Worm (Caenorhabditis elegans) whole organism, early embryonic: ENCODE results near the gene inx-2.

Experiments
- B0310.2 ChIP-seq: sonication (generic microtip); optimal IDR thresholded peaks from 2 replicates; lab custom pipeline; 2016; ENCODE audit warnings: mild to moderate bottlenecking, missing genetic modification characterization, missing compliant biosample characterization
- F13C5.2 ChIP-seq: sonication (generic microtip); optimal IDR thresholded peaks from 2 replicates; lab custom pipeline; 2017; ENCODE audit warnings: mild to moderate bottlenecking, missing genetic modification characterization, inconsistent platforms, missing compliant biosample characterization
- aly-1 ChIP-seq: sonication (generic microtip); optimal IDR thresholded peaks from 2 replicates; lab custom pipeline; 2016; ENCODE audit warnings: missing genetic modification characterization, missing compliant biosample characterization
- ama-1 ChIP-seq: fragments of 150-350 bp; optimal IDR thresholded peaks from 2 replicates; lab custom pipeline; 2014
- ceh-13 ChIP-seq: fragments of 200-800 bp; sonication (Bioruptor generic); optimal IDR thresholded peaks from 2 replicates; lab custom pipeline; 2018; ENCODE audit warnings: mild to moderate bottlenecking, missing genetic modification characterization, missing compliant biosample characterization
- ceh-36 ChIP-seq: sonication (generic microtip); optimal IDR thresholded peaks from 2 replicates; lab custom pipeline; 2016; ENCODE audit warnings: missing genetic modification characterization, inconsistent platforms, missing compliant biosample characterization
- ets-7 ChIP-seq: sonication (generic microtip); optimal IDR thresholded peaks from 2 replicates; lab custom pipeline; 2016; ENCODE audit warnings: missing genotype, missing genetic modification characterization, missing compliant biosample characterization
- flt-1 ChIP-seq: fragments of 200-800 bp; sonication (Bioruptor generic); IDR thresholded peaks from 2 replicates; pipeline ENCODE4 v1.3.6; 2022; ENCODE audit warnings: missing genetic modification characterization, missing compliant biosample characterization
- hmbx-1 ChIP-seq: sonication (generic microtip); optimal IDR thresholded peaks from 2 replicates; lab custom pipeline; 2016; ENCODE audit warnings: mild to moderate bottlenecking, missing genetic modification characterization, missing compliant biosample characterization
- hmg-4 ChIP-seq: fragments of 200-800 bp; sonication (Bioruptor generic); optimal IDR thresholded peaks from 2 replicates; lab custom pipeline; 2018; ENCODE audit warnings: mild to moderate bottlenecking, missing genetic modification characterization, missing compliant biosample characterization
- hnd-1 ChIP-seq: sonication (generic microtip); optimal IDR thresholded peaks from 2 replicates; lab custom pipeline; 2016; ENCODE audit warnings: missing genetic modification characterization, missing compliant biosample characterization
- pes-1 ChIP-seq: fragments of 200-800 bp; sonication (Bioruptor generic); IDR thresholded peaks from 2 replicates; pipeline ENCODE4 v1.3.6; 2022; ENCODE audit warnings: missing genetic modification reagents, missing genetic modification characterization, missing compliant biosample characterization
- scrt-1 ChIP-seq: fragments of 200-800 bp; sonication (Bioruptor generic); IDR thresholded peaks from 2 replicates; pipeline ENCODE4 v1.3.6; 2022; ENCODE audit warnings: missing genetic modification characterization, missing compliant biosample characterization
- sea-1 ChIP-seq: fragments of 200-800 bp; sonication (Bioruptor generic); conservative IDR thresholded peaks from 2 replicates; pipeline ENCODE4 v1.3.6; 2022; ENCODE audit warnings: missing genetic modification characterization, missing compliant biosample characterization
- tbx-11 ChIP-seq: fragments of 200-800 bp; sonication (Bioruptor generic); IDR thresholded peaks from 2 replicates; pipeline ENCODE4 v1.3.6; 2022; ENCODE audit warnings: missing genetic modification characterization, missing compliant biosample characterization
- tbx-37 ChIP-seq: fragments of 200-800 bp; sonication (Bioruptor generic); conservative IDR thresholded peaks from 2 replicates; pipeline ENCODE4 v1.3.6; 2022; ENCODE audit warnings: missing genetic modification reagents, missing genetic modification characterization, missing compliant biosample characterization
- tra-4 ChIP-seq: sonication (generic microtip); optimal IDR thresholded peaks from 2 replicates; lab custom pipeline; 2017; ENCODE audit warnings: missing genetic modification characterization, missing compliant biosample characterization

Gene inx-2

DNA sequence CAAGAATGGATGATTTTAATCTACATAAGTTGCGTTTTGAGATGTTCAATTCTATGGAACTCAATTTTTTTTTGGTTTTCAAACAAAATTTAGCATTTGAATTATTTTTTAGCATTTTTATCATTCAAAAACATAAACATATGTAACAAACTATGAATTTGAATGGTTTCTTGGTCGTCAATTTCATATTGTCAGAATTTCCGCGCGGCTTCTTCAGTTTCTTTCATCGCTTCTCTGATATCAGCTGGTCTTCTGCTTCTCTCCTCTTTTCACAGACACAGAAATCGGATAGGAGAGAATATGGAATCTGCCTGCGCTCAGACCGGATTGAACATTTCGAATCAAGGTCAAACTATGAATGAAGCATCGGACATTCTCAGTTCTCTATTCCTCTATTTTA, 29.8 kb downstream of the inx-2 start, which contains the start of gene C03A3.9:
C03A3.9 (plus strand) TSS at position 301 of the 400 bp plus-strand sequence.
- TF ChIP-seq tbx-37 (no peak), scrt-1 (GFP tag; lab: Robert Waterston, UW) (no peak), sea-1 (GFP tag; lab: Robert Waterston, UW) (no peak), ets-7 (tag; lab: Kevin White, UChicago) (no peak), hmbx-1 (tag; lab: Kevin White, UChicago) (no peak), pes-1 (GFP tag; lab: Robert Waterston, UW) (no peak), ceh-36 (tag; lab: Kevin White, UChicago) (no peak), B0310.2 (tag; lab: Kevin White, UChicago) (no peak), tra-4 (tag; lab: Kevin White, UChicago) (no peak), F13C5.2 (tag; lab: Kevin White, UChicago) (no peak), flt-1 (no peak), ceh-13 (GFP tag; lab: Kevin White, UChicago) (no peak), tbx-11 (GFP tag; lab: Robert Waterston, UW) (no peak)

DNA sequence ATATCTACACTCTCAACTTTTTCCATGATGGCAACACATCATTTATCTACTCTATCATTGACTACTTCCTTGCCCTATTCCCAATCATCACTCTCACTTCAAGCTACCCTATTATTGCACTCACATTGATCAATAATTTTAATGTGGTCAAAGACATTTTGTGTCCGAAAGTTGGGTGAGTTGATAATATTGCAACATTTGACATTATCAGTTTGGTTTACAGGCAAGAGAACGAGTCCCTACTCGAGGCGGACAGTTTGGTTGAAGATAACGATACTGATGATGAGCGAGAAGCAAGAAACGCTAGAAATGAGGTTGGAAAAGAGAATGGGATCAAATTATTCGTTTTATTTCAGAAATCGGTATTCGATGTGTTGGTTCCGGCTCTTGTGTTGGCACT, 31.8 kb downstream of the inx-2 start:
- TF ChIP-seq ets-7 (tag; lab: Kevin White, UChicago) (no peak), ceh-13 (GFP tag; lab: Kevin White, UChicago) (no peak), sea-1 (GFP tag; lab: Robert Waterston, UW) (no peak), tbx-11 (GFP tag; lab: Robert Waterston, UW) (no peak), ceh-36 (tag; lab: Kevin White, UChicago) (no peak), F13C5.2 (tag; lab: Kevin White, UChicago) (no peak), ama-1 (lab: Kevin White, UChicago) (no peak), hmbx-1 (tag; lab: Kevin White, UChicago) (no peak), tbx-37 (no peak), tra-4 (tag; lab: Kevin White, UChicago) (no peak), hnd-1 (no peak), pes-1 (GFP tag; lab: Robert Waterston, UW) (no peak), hmg-4 (GFP tag; lab: Kevin White, UChicago) (no peak), B0310.2 (tag; lab: Kevin White, UChicago) (no peak), flt-1 (no peak), aly-1 (tag; lab: Kevin White, UChicago) (no peak), scrt-1 (GFP tag; lab: Robert Waterston, UW) (no peak)

DNA sequence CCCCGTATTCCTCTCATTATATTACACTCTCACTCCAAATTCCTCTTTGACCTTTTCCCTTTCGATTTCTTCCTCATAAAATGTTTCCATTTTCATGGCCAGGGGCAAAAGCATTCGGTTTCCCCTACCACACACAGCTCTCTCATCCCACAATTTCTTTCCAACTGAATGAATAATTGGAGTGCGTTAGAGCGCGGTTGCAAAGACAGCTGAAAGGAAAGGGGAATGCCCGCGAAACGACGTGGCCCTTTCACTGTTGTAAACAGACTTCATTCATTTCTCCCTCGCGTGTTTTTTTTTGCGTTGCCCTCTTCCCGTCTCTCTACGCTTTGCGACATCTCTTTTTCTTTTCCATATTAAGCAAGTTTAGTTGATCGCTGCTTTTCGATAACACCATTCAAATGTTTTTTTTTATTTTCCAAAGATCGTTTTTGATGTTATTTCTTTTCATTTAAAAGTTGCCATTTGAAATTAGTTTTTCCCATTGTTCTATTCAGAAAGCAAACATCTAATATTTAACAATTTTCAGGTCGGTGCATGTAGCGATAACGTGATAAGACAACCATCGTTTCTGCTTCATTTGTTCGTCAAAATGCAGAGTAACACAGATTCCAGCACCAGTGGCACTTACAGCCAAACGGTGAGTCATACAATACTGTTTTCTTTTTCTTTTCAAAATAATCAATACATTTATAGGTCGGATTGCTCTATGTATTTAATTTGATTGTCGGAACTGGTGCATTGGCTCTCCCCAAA, 34.0 kb downstream of the inx-2 start, which contains the start of gene C03A3.2:
C03A3.2 (plus strand) TSS at position 530 of the 756 bp plus-strand sequence.
- TF ChIP-seq tbx-11 (GFP tag; lab: Robert Waterston, UW), result no peak
- TF ChIP-seq F13C5.2 (tag; lab: Kevin White, UChicago), result peak; percentile 49
- TF ChIP-seq hmbx-1 (tag; lab: Kevin White, UChicago), result no peak
- TF ChIP-seq ets-7 (tag; lab: Kevin White, UChicago), result no peak
- TF ChIP-seq hmg-4 (GFP tag; lab: Kevin White, UChicago), result peak; percentile 75

DNA sequence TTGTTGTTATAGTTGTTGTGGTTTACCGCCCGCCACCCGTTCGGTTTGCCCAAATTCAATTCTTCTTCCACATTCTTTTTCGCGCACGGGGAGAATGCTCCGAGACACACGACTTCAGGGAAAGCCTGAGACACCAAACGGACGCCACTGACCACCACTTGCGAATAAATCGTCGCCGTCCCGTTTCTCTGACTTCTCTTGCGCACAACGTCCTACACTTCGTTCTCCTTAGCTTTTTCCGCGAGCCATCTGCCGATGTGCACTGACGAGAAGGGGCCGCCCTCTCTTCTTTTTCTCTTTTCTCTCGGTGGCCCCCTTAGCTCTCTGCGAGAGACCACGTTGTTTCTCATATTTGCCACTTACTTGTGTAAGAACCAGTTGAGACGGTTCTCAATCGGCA, 39.5 kb downstream of the inx-2 start, which contains the start of gene C03A3.1:
C03A3.1 (plus strand) TSS at position 291 of the 400 bp plus-strand sequence.
- TF ChIP-seq scrt-1 (GFP tag; lab: Robert Waterston, UW) (peak; percentile 43; the same call in 1 of the 2 replicates), pes-1 (GFP tag; lab: Robert Waterston, UW) (no peak), hmg-4 (GFP tag; lab: Kevin White, UChicago) (peak; percentile 62), B0310.2 (tag; lab: Kevin White, UChicago) (no peak), F13C5.2 (tag; lab: Kevin White, UChicago) (peak; percentile 51), ceh-36 (tag; lab: Kevin White, UChicago) (peak; percentile 41)

DNA sequence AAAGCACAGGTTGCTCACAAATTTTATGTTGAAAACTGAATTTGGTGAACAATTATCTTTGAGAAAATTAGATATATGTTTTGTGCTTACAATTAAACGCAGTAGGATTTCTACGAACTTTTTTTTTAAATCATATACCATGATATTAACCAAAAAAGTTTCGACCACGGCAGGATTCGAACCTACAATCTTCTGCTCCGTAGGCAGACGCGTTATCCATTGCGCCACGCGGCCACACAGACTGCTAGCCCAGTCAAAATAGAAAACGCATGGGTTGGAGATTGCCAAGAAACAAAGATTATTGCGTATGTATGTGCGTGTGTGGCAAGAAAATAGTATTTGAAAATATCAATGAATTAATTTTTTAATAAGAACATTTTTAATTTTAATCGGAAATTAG, 44.1 kb downstream of the inx-2 start:
- TF ChIP-seq B0310.2 (tag; lab: Kevin White, UChicago), result no peak
- TF ChIP-seq scrt-1 (GFP tag; lab: Robert Waterston, UW), result peak; percentile 81
- peak; percentile 78 for TF ChIP-seq ceh-36 (tag; lab: Kevin White, UChicago)
- peak; percentile 78 for TF ChIP-seq flt-1
- peak; percentile 68; the same call in 1 of the 2 replicates for TF ChIP-seq tbx-37
- peak; percentile 38 for TF ChIP-seq tra-4 (tag; lab: Kevin White, UChicago)
- peak; percentile 88 for TF ChIP-seq hmg-4 (GFP tag; lab: Kevin White, UChicago)
- no peak for TF ChIP-seq ama-1 (lab: Kevin White, UChicago)
- TF ChIP-seq tbx-11 (GFP tag; lab: Robert Waterston, UW), result peak; percentile 86
- TF ChIP-seq pes-1 (GFP tag; lab: Robert Waterston, UW), result peak; percentile 85; the same call in 1 of the 2 replicates
- peak; percentile 66 for TF ChIP-seq ceh-13 (GFP tag; lab: Kevin White, UChicago)
- TF ChIP-seq hmbx-1 (tag; lab: Kevin White, UChicago), result peak; percentile 35
- TF ChIP-seq aly-1 (tag; lab: Kevin White, UChicago), result no peak
- TF ChIP-seq ets-7 (tag; lab: Kevin White, UChicago), result peak; percentile 36
- TF ChIP-seq hnd-1, result peak; percentile 63
- peak; percentile 73 for TF ChIP-seq F13C5.2 (tag; lab: Kevin White, UChicago)
- peak; percentile 68; the same call in 1 of the 2 replicates for TF ChIP-seq sea-1 (GFP tag; lab: Robert Waterston, UW)

DNA sequence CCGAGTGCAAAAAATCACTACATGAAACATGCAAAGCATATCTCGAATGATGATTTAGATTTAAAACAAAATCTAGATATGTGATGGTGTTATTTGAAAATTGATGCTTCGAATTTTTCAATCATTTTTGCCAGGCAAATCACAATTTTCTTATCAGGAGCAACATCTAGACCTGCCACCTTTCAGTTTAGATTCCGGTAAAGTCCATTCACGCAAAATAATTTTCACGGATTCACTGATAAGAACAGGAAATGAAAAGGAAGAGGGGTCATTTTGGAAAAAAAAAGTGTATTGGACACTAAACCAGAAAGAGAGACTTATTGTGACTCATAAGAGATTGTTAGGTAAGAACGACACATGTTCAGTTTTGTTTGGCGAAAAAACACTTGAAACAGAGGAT, 44.6 kb downstream of the inx-2 start:
- no peak for TF ChIP-seq tbx-37
- no peak for TF ChIP-seq F13C5.2 (tag; lab: Kevin White, UChicago)
- TF ChIP-seq pes-1 (GFP tag; lab: Robert Waterston, UW), result no peak
- TF ChIP-seq hmg-4 (GFP tag; lab: Kevin White, UChicago), result no peak
- no peak for TF ChIP-seq ceh-13 (GFP tag; lab: Kevin White, UChicago)
- TF ChIP-seq tra-4 (tag; lab: Kevin White, UChicago), result no peak
- no peak for TF ChIP-seq tbx-11 (GFP tag; lab: Robert Waterston, UW)
- no peak for TF ChIP-seq flt-1
- no peak for TF ChIP-seq sea-1 (GFP tag; lab: Robert Waterston, UW)
- no peak for TF ChIP-seq ets-7 (tag; lab: Kevin White, UChicago)
